Worm (Caenorhabditis elegans) whole organism, L1 larva: Measurements from ENCODE around the gene rer-1.

Source experiments
- Y116A8C.19 ChIP-seq: sonication (generic microtip); optimal IDR thresholded peaks from 2 replicates; lab custom pipeline; 2016; ENCODE audit warnings: missing compliant biosample characterization, missing genetic modification characterization, borderline replicate concordance
- aha-1 ChIP-seq: fragments of 150-350 bp; optimal IDR thresholded peaks from 2 replicates; lab custom pipeline; 2014; ENCODE audit warnings: missing biosample characterization, missing genetic modification characterization
- alr-1 ChIP-seq: fragments of 200-800 bp; sonication (Bioruptor generic); optimal IDR thresholded peaks from 2 replicates; lab custom pipeline; 2018; ENCODE audit warnings: borderline replicate concordance, mild to moderate bottlenecking, missing genetic modification characterization, missing compliant biosample characterization
- blmp-1 ChIP-seq: fragments of 150-350 bp; optimal IDR thresholded peaks from 2 replicates; lab custom pipeline; 2014; ENCODE audit warnings: missing biosample characterization, missing genetic modification characterization
- ces-1 ChIP-seq: fragments of 150-350 bp; optimal IDR thresholded peaks from 2 replicates; lab custom pipeline; 2014; ENCODE audit warnings: missing biosample characterization, missing genetic modification reagents, missing genetic modification characterization
- dsc-1 ChIP-seq: sonication (generic microtip); optimal IDR thresholded peaks from 2 replicates; lab custom pipeline; 2016; ENCODE audit warnings: mild to moderate bottlenecking, missing genetic modification characterization, missing compliant biosample characterization
- efl-1 ChIP-seq, 4 experiments: fragments of 150-350 bp; optimal IDR thresholded peaks in 3 of 4; peaks in 1 of 4; 1 replicate in 1 of 4; 2 replicates in 3 of 4; lab custom pipeline; 2014; ENCODE audit warnings: missing biosample characterization in 2 of 4, missing genetic modification characterization in 2 of 4, missing genetic modification reagents in 2 of 4
- egl-13 ChIP-seq: sonication (generic microtip); optimal IDR thresholded peaks from 2 replicates; lab custom pipeline; 2016; ENCODE audit warnings: missing genotype, missing genetic modification reagents, missing genetic modification characterization, missing compliant biosample characterization
- egl-27 ChIP-seq, 2 experiments: fragments of 150-350 bp in 1 of 2; sonication (generic microtip); optimal IDR thresholded peaks; 3 replicates each; lab custom pipeline; 2017 to 2018; ENCODE audit warnings: missing biosample characterization in 2 of 2, missing genetic modification characterization in 2 of 2, missing genetic modification reagents in 2 of 2
- elt-2 ChIP-seq: sonication (generic microtip); optimal IDR thresholded peaks from 2 replicates; lab custom pipeline; 2016; ENCODE audit warnings: missing genetic modification characterization, mild to moderate bottlenecking, inconsistent platforms, missing compliant biosample characterization, missing genetic modification reagents
- elt-3 ChIP-seq, 6 experiments: fragments of 150-350 bp in 1 of 6; sonication (generic microtip); optimal IDR thresholded peaks; 2 replicates each; lab custom pipeline; 2017 to 2018; ENCODE audit warnings: missing biosample characterization in 6 of 6, missing genetic modification characterization in 6 of 6, inconsistent platforms in 1 of 6
- fkh-10 ChIP-seq: sonication (generic microtip); optimal IDR thresholded peaks from 2 replicates; lab custom pipeline; 2017; ENCODE audit warnings: missing biosample characterization, missing genetic modification reagents, missing genetic modification characterization
- fkh-4 ChIP-seq: sonication (generic microtip); optimal IDR thresholded peaks from 2 replicates; lab custom pipeline; 2016; ENCODE audit warnings: missing compliant biosample characterization, missing genetic modification characterization, borderline replicate concordance
- fkh-8 ChIP-seq: sonication (generic microtip); optimal IDR thresholded peaks from 2 replicates; lab custom pipeline; 2016; ENCODE audit warnings: mild to moderate bottlenecking, missing genetic modification characterization, missing compliant biosample characterization
- hlh-4 ChIP-seq: sonication (generic microtip); optimal IDR thresholded peaks from 2 replicates; lab custom pipeline; 2016; ENCODE audit warnings: mild to moderate bottlenecking, missing genetic modification characterization, missing compliant biosample characterization
- hpl-2 ChIP-seq: fragments of 150-350 bp; optimal IDR thresholded peaks from 2 replicates; lab custom pipeline; 2014; ENCODE audit warnings: missing biosample characterization, missing genetic modification reagents, missing genetic modification characterization
- irx-1 ChIP-seq: sonication (generic microtip); optimal IDR thresholded peaks from 2 replicates; lab custom pipeline; 2016; ENCODE audit warnings: missing genetic modification characterization, missing compliant biosample characterization
- isw-1 ChIP-seq: fragments of 200-800 bp; sonication (Bioruptor generic); IDR thresholded peaks from 2 replicates; pipeline ENCODE4 v1.3.6; 2022; ENCODE audit warnings: missing genetic modification characterization, missing compliant biosample characterization
- lin-13 ChIP-seq: fragments of 150-350 bp; optimal IDR thresholded peaks from 2 replicates; lab custom pipeline; 2014; ENCODE audit warnings: missing biosample characterization, missing genetic modification reagents, missing genetic modification characterization
- lin-14 ChIP-seq: fragments of 200-800 bp; sonication (Bioruptor generic); optimal IDR thresholded peaks from 2 replicates; lab custom pipeline; 2018; ENCODE audit warnings: mild to moderate bottlenecking, missing genetic modification characterization, moderate library complexity, missing compliant biosample characterization
- lin-15B ChIP-seq: fragments of 150-350 bp; sonication (generic microtip); optimal IDR thresholded peaks from 3 replicates; lab custom pipeline; 2014; ENCODE audit warnings: missing biosample characterization, missing genetic modification characterization
- lin-35 ChIP-seq, 2 experiments: fragments of 150-350 bp; optimal IDR thresholded peaks; 2 replicates each; lab custom pipeline; 2014; ENCODE audit warnings: missing biosample characterization in 2 of 2, missing genetic modification characterization in 2 of 2, missing genetic modification reagents in 2 of 2
- lir-3 ChIP-seq: sonication (generic microtip); optimal IDR thresholded peaks from 2 replicates; lab custom pipeline; 2016; ENCODE audit warnings: mild to moderate bottlenecking, missing genetic modification characterization, moderate library complexity, missing compliant biosample characterization; ENCODE audit not compliant: poor library complexity
- lsy-2 ChIP-seq, 2 experiments: fragments of 150-350 bp; optimal IDR thresholded peaks; 2 replicates each; lab custom pipeline; 2014; ENCODE audit warnings: missing biosample characterization in 2 of 2, missing genetic modification characterization in 2 of 2
- mab-9 ChIP-seq: fragments of 200-800 bp; sonication (Bioruptor generic); IDR thresholded peaks from 2 replicates; pipeline ENCODE4 v1.3.6; 2022; ENCODE audit warnings: missing genetic modification reagents, missing genetic modification characterization, missing compliant biosample characterization
- mdl-1 ChIP-seq, 2 experiments: fragments of 150-350 bp; optimal IDR thresholded peaks; 2 replicates each; lab custom pipeline; 2014 to 2017; ENCODE audit warnings: missing biosample characterization in 2 of 2, missing genetic modification characterization in 2 of 2, inconsistent platforms in 1 of 2
- mef-2 ChIP-seq: fragments of 150-350 bp; optimal IDR thresholded peaks from 2 replicates; lab custom pipeline; 2014; ENCODE audit warnings: missing biosample characterization, missing genetic modification characterization
- nhr-12 ChIP-seq: sonication (generic microtip); optimal IDR thresholded peaks from 2 replicates; lab custom pipeline; 2017; ENCODE audit warnings: missing biosample characterization, missing genetic modification characterization
- nhr-20 ChIP-seq: sonication (generic microtip); optimal IDR thresholded peaks from 2 replicates; lab custom pipeline; 2016; ENCODE audit warnings: mild to moderate bottlenecking, missing genetic modification characterization, missing compliant biosample characterization
- nhr-28 ChIP-seq: fragments of 150-350 bp; optimal IDR thresholded peaks from 2 replicates; lab custom pipeline; 2014; ENCODE audit warnings: missing biosample characterization, missing genetic modification characterization
- nhr-47 ChIP-seq: sonication (generic microtip); optimal IDR thresholded peaks from 2 replicates; lab custom pipeline; 2016; ENCODE audit warnings: mild to moderate bottlenecking, missing genetic modification characterization, moderate library complexity, missing compliant biosample characterization
- nhr-71 ChIP-seq: sonication (generic microtip); optimal IDR thresholded peaks from 2 replicates; lab custom pipeline; 2016; ENCODE audit warnings: mild to moderate bottlenecking, missing genetic modification characterization, moderate library complexity, missing compliant biosample characterization
- nhr-76 ChIP-seq: sonication (generic microtip); optimal IDR thresholded peaks from 2 replicates; lab custom pipeline; 2017; ENCODE audit warnings: missing biosample characterization, missing genetic modification characterization
- nhr-77 ChIP-seq: fragments of 150-350 bp; optimal IDR thresholded peaks from 2 replicates; lab custom pipeline; 2014; ENCODE audit warnings: missing biosample characterization, missing genetic modification characterization
- nhr-84 ChIP-seq: sonication (generic microtip); optimal IDR thresholded peaks from 2 replicates; lab custom pipeline; 2017; ENCODE audit warnings: missing biosample characterization, missing genetic modification characterization
- nhr-85 ChIP-seq: sonication (generic microtip); peaks from one replicate; lab custom pipeline; 2016; ENCODE audit warnings: missing genetic modification characterization, inconsistent platforms, missing compliant biosample characterization
- nhr-90 ChIP-seq: sonication (generic microtip); optimal IDR thresholded peaks from 2 replicates; lab custom pipeline; 2016; ENCODE audit warnings: mild to moderate bottlenecking, missing genetic modification characterization, missing compliant biosample characterization; ENCODE audit not compliant: poor library complexity
- pax-3 ChIP-seq: fragments of 200-800 bp; sonication (Bioruptor generic); optimal IDR thresholded peaks from 2 replicates; lab custom pipeline; 2018; ENCODE audit warnings: mild to moderate bottlenecking, missing genetic modification characterization, moderate library complexity, missing compliant biosample characterization
- pqm-1 ChIP-seq: sonication (generic microtip); optimal IDR thresholded peaks from 3 replicates; lab custom pipeline; 2017; ENCODE audit warnings: missing biosample characterization, missing genetic modification characterization
- skn-1 ChIP-seq: fragments of 150-350 bp; optimal IDR thresholded peaks from 2 replicates; lab custom pipeline; 2014; ENCODE audit warnings: missing biosample characterization, missing genetic modification characterization
- snpc-4 ChIP-seq: fragments of 150-350 bp; optimal IDR thresholded peaks from 2 replicates; lab custom pipeline; 2014; ENCODE audit warnings: missing biosample characterization, missing genetic modification characterization
- snu-23 ChIP-seq: sonication (generic microtip); optimal IDR thresholded peaks from 2 replicates; lab custom pipeline; 2016; ENCODE audit warnings: missing genetic modification characterization, missing compliant biosample characterization
- sox-4 ChIP-seq: sonication (generic microtip); optimal IDR thresholded peaks from 2 replicates; lab custom pipeline; 2016; ENCODE audit warnings: missing genetic modification characterization, missing compliant biosample characterization
- tlp-1 ChIP-seq: fragments of 150-350 bp; optimal IDR thresholded peaks from 2 replicates; lab custom pipeline; 2014; ENCODE audit warnings: missing biosample characterization, missing genetic modification characterization
- unc-30 ChIP-seq: sonication (generic microtip); optimal IDR thresholded peaks from 2 replicates; lab custom pipeline; 2017; ENCODE audit warnings: missing biosample characterization, missing genetic modification characterization
- unc-62 ChIP-seq: fragments of 150-350 bp; optimal IDR thresholded peaks from 2 replicates; lab custom pipeline; 2014; ENCODE audit warnings: missing biosample characterization, missing genetic modification reagents, missing genetic modification characterization
- unc-98 ChIP-seq: fragments of 200-800 bp; sonication (Bioruptor generic); IDR thresholded peaks from 2 replicates; pipeline ENCODE4 v1.3.6; 2022; ENCODE audit warnings: missing genetic modification characterization, missing compliant biosample characterization
- xbp-1 ChIP-seq: sonication (generic microtip); optimal IDR thresholded peaks from 2 replicates; lab custom pipeline; 2016; ENCODE audit warnings: missing genetic modification characterization, missing compliant biosample characterization
- zag-1 ChIP-seq: fragments of 150-350 bp; optimal IDR thresholded peaks from 2 replicates; lab custom pipeline; 2014; ENCODE audit warnings: missing biosample characterization, missing genetic modification characterization
- ztf-11 ChIP-seq, 2 experiments: sonication (generic microtip); optimal IDR thresholded peaks; 2 replicates each; lab custom pipeline; 2016 to 2017; ENCODE audit warnings: missing genetic modification characterization in 2 of 2, missing biosample characterization in 1 of 2, missing compliant biosample characterization in 1 of 2
- ztf-4 ChIP-seq: fragments of 150-350 bp; optimal IDR thresholded peaks from 2 replicates; lab custom pipeline; 2014; ENCODE audit warnings: missing biosample characterization, missing genetic modification characterization

The rer-1 gene

DNA sequence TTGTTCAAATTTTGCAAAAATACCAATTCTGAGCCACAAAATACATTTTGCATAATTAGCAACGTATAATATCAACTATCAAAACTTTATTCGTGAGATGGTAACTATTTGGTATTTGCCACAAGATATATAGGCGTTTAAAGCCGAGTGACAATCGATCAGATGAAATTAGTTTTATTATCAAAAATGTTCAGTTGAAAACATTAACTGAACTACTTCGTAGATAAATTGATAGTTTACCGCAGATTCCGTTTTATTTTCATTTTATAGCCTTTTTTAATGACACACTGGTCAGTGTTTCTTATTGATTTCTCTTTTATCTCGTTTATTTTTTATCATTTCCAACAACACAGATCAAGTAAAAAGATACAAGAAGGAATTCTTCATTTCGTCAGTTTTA is 6.1 kb downstream of the rer-1 start (continued):
- peak in 1 of 2 experiments; percentile 32 for TF ChIP-seq lin-35 (GFP tag; optimal IDR thresholded peaks at IDR 0.05; lab: Kevin White, UChicago)
- TF ChIP-seq ztf-4 (tag; lab: Kevin White, UChicago) = no peak
- TF ChIP-seq lsy-2 (tag; optimal IDR thresholded peaks at IDR 0.05; lab: Kevin White, UChicago) = peak in 1 of 2 experiments; percentile 24
- TF ChIP-seq lin-14 (GFP tag; lab: Kevin White, UChicago) = peak; percentile 25
- TF ChIP-seq blmp-1 (tag; lab: Kevin White, UChicago) = peak; percentile 32
- TF ChIP-seq mab-9 = 0 out of 2 replicates have a peak, but pooled peaks have one; percentile 10
- TF ChIP-seq ces-1 = no peak

DNA sequence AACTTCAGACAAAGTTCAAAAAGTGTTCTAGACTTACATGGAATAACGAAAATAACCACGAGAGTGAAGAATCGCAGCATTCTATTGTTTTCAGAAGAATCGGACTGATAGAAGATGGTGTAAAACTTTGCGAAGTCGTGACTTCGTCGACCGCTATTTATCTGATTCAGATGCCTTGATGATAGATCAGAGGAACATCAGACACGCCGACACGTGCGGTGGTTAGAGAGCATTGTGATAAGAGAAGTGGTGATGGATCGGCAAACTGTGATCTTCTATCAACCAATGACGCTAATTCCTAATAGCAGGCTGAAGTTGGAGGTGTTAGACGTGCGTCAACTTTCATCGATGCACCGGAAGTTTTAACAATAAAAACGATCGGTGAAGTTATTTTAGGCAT is 7.1 kb downstream of the rer-1 start:
- no peak for TF ChIP-seq ztf-11 (tag; optimal IDR thresholded peaks at IDR 0.05; lab: Kevin White, UChicago)
- no peak for TF ChIP-seq aha-1
- no peak for TF ChIP-seq nhr-28 (tag; lab: Kevin White, UChicago)
- no peak for TF ChIP-seq unc-62
- TF ChIP-seq isw-1 = no peak
- no peak for TF ChIP-seq fkh-8 (tag; lab: Kevin White, UChicago)
- peak in 1 of 2 experiments; percentile 47 for TF ChIP-seq lin-35 (GFP tag; optimal IDR thresholded peaks at IDR 0.05; lab: Kevin White, UChicago)
- no peak for TF ChIP-seq nhr-84
- no peak for TF ChIP-seq xbp-1
- peak; percentile 69 for TF ChIP-seq nhr-90 (tag; lab: Kevin White, UChicago)
- TF ChIP-seq mab-9 = no peak
- TF ChIP-seq fkh-4 (tag; lab: Kevin White, UChicago) = no peak
- TF ChIP-seq skn-1 (tag; lab: Kevin White, UChicago) = no peak
- TF ChIP-seq alr-1 (tag; lab: Kevin White, UChicago) = no peak
- peak; percentile 75 for TF ChIP-seq nhr-71
- TF ChIP-seq irx-1 (tag; lab: Kevin White, UChicago) = no peak
- no peak for TF ChIP-seq tlp-1 (tag; lab: Kevin White, UChicago)
- TF ChIP-seq pax-3 (tag; lab: Kevin White, UChicago) = no peak
- TF ChIP-seq mef-2 (tag; lab: Kevin White, UChicago) = no peak
- TF ChIP-seq elt-3 (tag; optimal IDR thresholded peaks at IDR 0.05; lab: Kevin White, UChicago) = peak in 5 of 6 experiments; percentile 57 to 95 (median 80)
- peak; percentile 96 for TF ChIP-seq nhr-85 (tag; lab: Kevin White, UChicago)
- TF ChIP-seq hpl-2 = no peak
- peak; percentile 30 for TF ChIP-seq nhr-47 (tag; lab: Kevin White, UChicago)
- no peak for TF ChIP-seq nhr-76
- no peak for TF ChIP-seq pqm-1 (tag; lab: Kevin White, UChicago)
- no peak for TF ChIP-seq zag-1 (tag; lab: Kevin White, UChicago)
- no peak for TF ChIP-seq egl-13 (tag; lab: Kevin White, UChicago)
- TF ChIP-seq unc-30 (tag; lab: Kevin White, UChicago) = no peak
- TF ChIP-seq lir-3 (tag; lab: Kevin White, UChicago) = no peak
- no peak for TF ChIP-seq nhr-77 (tag; lab: Kevin White, UChicago)
- TF ChIP-seq snu-23 (GFP tag; lab: Kevin White, UChicago) = peak; percentile 44
- no peak for TF ChIP-seq lin-13 (GFP tag; lab: Kevin White, UChicago)
- no peak for TF ChIP-seq nhr-12 (tag; lab: Kevin White, UChicago)
- no peak for TF ChIP-seq dsc-1
- no peak for TF ChIP-seq fkh-10
- no peak for TF ChIP-seq sox-4
- no peak for TF ChIP-seq lin-15B (tag; lab: Kevin White, UChicago)
- no peak for TF ChIP-seq egl-27 (tag; optimal IDR thresholded peaks at IDR 0.05; lab: Kevin White, UChicago)
- peak; percentile 71 for TF ChIP-seq nhr-20 (tag; lab: Kevin White, UChicago)
- TF ChIP-seq efl-1 (optimal IDR thresholded peaks at IDR 0.05; lab: Kevin White, UChicago) = no peak
- TF ChIP-seq efl-1 (GFP tag; optimal IDR thresholded peaks at IDR 0.05 in 1 of 2; lab: Kevin White, UChicago) = peak in 1 of 2 experiments; percentile 91
- no peak for TF ChIP-seq snpc-4 (tag; lab: Kevin White, UChicago)
- no peak for TF ChIP-seq unc-98
- no peak for TF ChIP-seq Y116A8C.19 (tag; lab: Kevin White, UChicago)
- TF ChIP-seq hlh-4 = no peak
- TF ChIP-seq mdl-1 (tag; optimal IDR thresholded peaks at IDR 0.05; lab: Kevin White, UChicago) = peak in 1 of 2 experiments; percentile 71
- TF ChIP-seq elt-2 (tag; lab: Kevin White, UChicago) = no peak
- TF ChIP-seq ztf-4 (tag; lab: Kevin White, UChicago) = no peak
